Fruit fly (Drosophila melanogaster) whole organism, wandering third instar larva: ENCODE results near the gene CG42766.
A peak's percentile ranks its signal among the peaks of the same experiment; 100 is the strongest.

ENCODE experiments used
- Abd-B ChIP-seq: fragments of >200 bp; optimal IDR thresholded peaks from 2 replicates; lab custom pipeline; 2017; ENCODE audit warnings: missing biosample characterization, missing genetic modification characterization
- CG9705 ChIP-seq: fragments of 200-800 bp; sonication (Bioruptor generic); optimal IDR thresholded peaks from 2 replicates; lab custom pipeline; 2018; ENCODE audit warnings: missing biosample characterization, mild to moderate bottlenecking, missing genetic modification characterization
- Dif ChIP-seq: fragments of 200-275, 200-300 bp; sonication (Bioruptor generic); optimal IDR thresholded peaks from 2 replicates; lab custom pipeline; 2018; ENCODE audit warnings: missing biosample characterization, missing genetic modification characterization; ENCODE audit not compliant: partially characterized antibody
- HLH106 ChIP-seq: fragments of 200-800 bp; optimal IDR thresholded peaks from 3 replicates; lab custom pipeline; 2019; ENCODE audit warnings: missing biosample characterization, mild to moderate bottlenecking, missing genetic modification characterization, moderate library complexity
- Hnf4 ChIP-seq: fragments of 200-800 bp; sonication (Bioruptor generic); optimal IDR thresholded peaks from 2 replicates; lab custom pipeline; 2016; ENCODE audit warnings: missing biosample characterization, mild to moderate bottlenecking, missing genetic modification characterization
- Hr78 ChIP-seq: fragments of >200 bp; optimal IDR thresholded peaks from 2 replicates; lab custom pipeline; 2017; ENCODE audit warnings: missing biosample characterization, missing genetic modification characterization
- Hr83 ChIP-seq: fragments of 200-300 bp; sonication (Bioruptor generic); optimal IDR thresholded peaks from 2 replicates; lab custom pipeline; 2016; ENCODE audit warnings: missing biosample characterization, mild to moderate bottlenecking, missing genetic modification characterization, moderate library complexity; ENCODE audit not compliant: poor library complexity, severe bottlenecking
- Jra ChIP-seq: sonication (Bioruptor generic); optimal IDR thresholded peaks from 2 replicates; lab custom pipeline; 2016; ENCODE audit warnings: missing biosample characterization, missing genetic modification characterization
- Mio ChIP-seq: sonication (Bioruptor generic); optimal IDR thresholded peaks from 2 replicates; lab custom pipeline; 2016; ENCODE audit warnings: missing biosample characterization, missing genetic modification characterization
- Myc ChIP-seq: fragments of >200 bp; optimal IDR thresholded peaks from 2 replicates; lab custom pipeline; 2017
- N ChIP-seq: fragments of >200 bp; optimal IDR thresholded peaks from 2 replicates; lab custom pipeline; 2018; ENCODE audit warnings: missing biosample characterization, missing external identifiers, missing genetic modification characterization
- OdsH ChIP-seq: fragments of 200-800 bp; sonication (Bioruptor generic); optimal IDR thresholded peaks from 2 replicates; lab custom pipeline; 2016; ENCODE audit warnings: missing biosample characterization, mild to moderate bottlenecking, missing genetic modification characterization
- Rel ChIP-seq, 2 experiments: fragments of 200-800 bp; sonication (Bioruptor generic) in 1 of 2; optimal IDR thresholded peaks; 2 replicates in 1 of 2; 3 replicates in 1 of 2; lab custom pipeline; 2016 to 2019; ENCODE audit warnings: mild to moderate bottlenecking in 2 of 2, missing biosample characterization in 2 of 2, missing genetic modification characterization in 2 of 2, moderate library complexity in 1 of 2
- Sp1 ChIP-seq: fragments of 200-800 bp; sonication (Bioruptor generic); optimal IDR thresholded peaks from 3 replicates; lab custom pipeline; 2019; ENCODE audit warnings: missing biosample characterization, mild to moderate bottlenecking, missing genetic modification characterization, moderate library complexity
- Vsx2 ChIP-seq: fragments of 200-300, 225-300 bp; sonication (Bioruptor generic); optimal IDR thresholded peaks from 2 replicates; lab custom pipeline; 2018; ENCODE audit warnings: missing biosample characterization, missing genetic modification characterization; ENCODE audit not compliant: partially characterized antibody
- brk ChIP-seq: fragments of 200-800 bp; sonication (Bioruptor generic); optimal IDR thresholded peaks from 2 replicates; lab custom pipeline; 2016; ENCODE audit warnings: missing biosample characterization, mild to moderate bottlenecking, missing genetic modification characterization
- dl ChIP-seq, 2 experiments: fragments of 175-275, 200-275 bp in 1 of 2; fragments of 200-275 bp in 1 of 2; sonication (Bioruptor generic); optimal IDR thresholded peaks; lab custom pipeline; 2018; ENCODE audit warnings: mild to moderate bottlenecking in 2 of 2, missing biosample characterization in 2 of 2, missing genetic modification characterization in 2 of 2, moderate library complexity in 2 of 2; ENCODE audit not compliant: partially characterized antibody in 2 of 2, insufficient read depth in 1 of 2
- dsf ChIP-seq: sonication (Bioruptor generic); optimal IDR thresholded peaks from 2 replicates; lab custom pipeline; 2016; ENCODE audit warnings: missing biosample characterization, missing genetic modification characterization, borderline replicate concordance
- foxo ChIP-seq, 2 experiments: fragments of 200-800 bp; sonication (Bioruptor generic); optimal IDR thresholded peaks; 2 replicates in 1 of 2; 3 replicates in 1 of 2; lab custom pipeline; 2016 to 2017; ENCODE audit warnings: missing biosample characterization in 2 of 2, missing genetic modification characterization in 2 of 2
- fru ChIP-seq: fragments of 200-800 bp; sonication (Bioruptor generic); optimal IDR thresholded peaks from 3 replicates; lab custom pipeline; 2016; ENCODE audit warnings: missing biosample characterization, mild to moderate bottlenecking, missing genetic modification characterization
- jim ChIP-seq: fragments of 175-275, 200-325 bp; sonication (Bioruptor generic); optimal IDR thresholded peaks from 2 replicates; lab custom pipeline; 2016; ENCODE audit warnings: missing biosample characterization, mild to moderate bottlenecking, missing genetic modification characterization
- lola ChIP-seq: fragments of >200 bp; optimal IDR thresholded peaks from 2 replicates; lab custom pipeline; 2017; ENCODE audit warnings: missing biosample characterization, missing genetic modification characterization
- pan ChIP-seq: fragments of >200 bp; optimal IDR thresholded peaks from 2 replicates; lab custom pipeline; 2017
- psq ChIP-seq: fragments of 200-800 bp; sonication (Bioruptor generic); optimal IDR thresholded peaks from 3 replicates; lab custom pipeline; 2017; ENCODE audit warnings: missing biosample characterization, mild to moderate bottlenecking, missing genetic modification characterization, moderate library complexity
- rgr ChIP-seq: fragments of 200-800 bp; sonication (Bioruptor generic); optimal IDR thresholded peaks from 3 replicates; lab custom pipeline; 2016; ENCODE audit warnings: missing biosample characterization, mild to moderate bottlenecking, missing genetic modification characterization
- sv ChIP-seq: fragments of 200-800 bp; sonication (Bioruptor generic); optimal IDR thresholded peaks from 3 replicates; lab custom pipeline; 2016; ENCODE audit warnings: missing biosample characterization, missing genetic modification characterization
- tai ChIP-seq: sonication (Bioruptor generic); optimal IDR thresholded peaks from 2 replicates; lab custom pipeline; 2016; ENCODE audit warnings: missing biosample characterization, missing genetic modification characterization
- usp ChIP-seq: fragments of >200 bp; optimal IDR thresholded peaks from 2 replicates; lab custom pipeline; 2017; ENCODE audit warnings: missing biosample characterization, missing genetic modification characterization
- woc ChIP-seq: sonication (Bioruptor generic); optimal IDR thresholded peaks from 2 replicates; lab custom pipeline; 2016; ENCODE audit warnings: missing biosample characterization, mild to moderate bottlenecking, missing genetic modification characterization

The CG42766 gene

dm6 chrX:15986654-15987053 lies 10.0 kb downstream of the CG42766 start, which contains the start of gene ND-20 (continued):
- TF ChIP-seq fru (GFP tag; lab: Kevin White, UChicago) (no peak), jim (GFP tag; lab: Kevin White, UChicago) (no peak)

DNA sequence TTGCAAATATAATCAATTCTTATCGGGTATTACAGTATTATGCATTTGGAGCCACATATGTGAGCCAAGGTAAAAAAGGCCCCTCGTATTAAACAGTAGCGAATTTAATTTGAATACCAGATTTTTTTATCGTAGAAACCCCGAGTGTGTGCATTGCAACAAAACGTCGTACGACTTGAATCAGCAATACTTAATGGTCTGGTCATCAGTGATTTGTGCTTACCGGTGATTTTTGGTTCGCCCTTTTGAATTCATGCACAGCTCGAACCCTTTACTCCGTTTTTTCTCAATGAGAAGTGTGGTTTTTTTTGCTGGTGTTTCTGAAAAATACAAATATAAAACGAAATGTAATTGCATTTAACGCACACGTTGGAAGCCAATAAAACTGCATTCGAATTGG lies 13.0 kb downstream of the CG42766 start:
- no peak for TF ChIP-seq Myc
- no peak for TF ChIP-seq Hr83 (GFP tag; lab: Kevin White, UChicago)
- TF ChIP-seq Abd-B (GFP tag; lab: Kevin White, UChicago) = no peak
- TF ChIP-seq jim (GFP tag; lab: Kevin White, UChicago) = no peak
- TF ChIP-seq Mio (GFP tag; lab: Kevin White, UChicago) = no peak
- TF ChIP-seq lola (GFP tag; lab: Kevin White, UChicago) = no peak
- TF ChIP-seq Rel (GFP tag; optimal IDR thresholded peaks at IDR 0.05; lab: Kevin White, UChicago) = no peak
- no peak for TF ChIP-seq Rel (tag; optimal IDR thresholded peaks at IDR 0.05; lab: Kevin White, UChicago)
- no peak for TF ChIP-seq OdsH
- no peak for TF ChIP-seq Sp1 (GFP tag; lab: Kevin White, UChicago)
- no peak for TF ChIP-seq Dif (GFP tag; lab: Kevin White, UChicago)
- TF ChIP-seq sv (GFP tag; lab: Kevin White, UChicago) = no peak
- no peak for TF ChIP-seq Hnf4
- no peak for TF ChIP-seq Vsx2 (GFP tag; lab: Kevin White, UChicago)
- no peak for TF ChIP-seq foxo (GFP tag; optimal IDR thresholded peaks at IDR 0.05; lab: Kevin White, UChicago)
- no peak for TF ChIP-seq HLH106 (tag; lab: Kevin White, UChicago)
- no peak for TF ChIP-seq usp
- no peak for TF ChIP-seq N

DNA sequence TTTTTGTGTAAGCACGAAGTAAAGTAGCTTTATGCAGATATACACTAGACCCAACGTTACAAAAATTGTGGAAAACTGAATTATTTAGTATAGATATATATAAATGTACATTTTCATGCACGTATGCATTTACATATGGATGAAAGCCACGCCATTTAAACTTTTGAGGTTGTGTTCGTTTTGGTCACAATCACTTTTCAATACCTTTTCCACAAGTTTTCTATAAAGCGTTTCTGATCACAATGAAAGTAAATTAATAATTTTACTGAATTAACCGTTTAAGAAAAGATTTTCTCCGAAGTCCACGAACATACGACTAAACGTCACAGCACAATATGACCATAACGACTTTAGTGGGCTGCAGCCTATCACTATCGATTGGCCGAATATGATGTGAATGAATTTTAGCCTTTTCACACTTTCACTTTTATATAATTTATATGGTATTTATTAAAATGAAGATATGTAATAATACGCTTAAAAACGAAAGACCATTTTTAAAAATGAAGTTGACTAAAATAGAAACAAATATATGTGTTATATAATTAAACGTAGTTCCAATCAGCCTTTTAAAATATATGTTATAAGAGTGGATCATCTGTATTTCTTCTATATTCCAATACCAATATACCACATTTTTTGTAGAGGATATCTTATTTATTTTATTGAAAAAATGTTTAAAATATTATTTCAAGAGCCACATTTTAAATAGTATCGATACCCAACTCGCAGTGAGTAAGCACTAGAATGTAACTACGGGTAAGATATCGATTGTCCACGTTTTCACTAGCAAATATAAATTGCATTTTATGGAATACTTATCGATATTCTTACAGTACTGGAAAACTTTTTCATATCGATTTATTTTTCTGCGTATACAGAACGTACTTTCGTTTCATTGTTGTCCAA lies 15.2 kb downstream of the CG42766 start, which contains the start of the genes CG46312, eIF5 and exd:
CG46312 (minus strand) TSS at position 357 of the 909 bp plus-strand sequence.
eIF5 (minus strand) TSS at position 357 of the 909 bp plus-strand sequence.
exd (plus strand) TSS at position 851 of the 909 bp plus-strand sequence.
- TF ChIP-seq HLH106 (tag; lab: Kevin White, UChicago) (peak; percentile 2), tai (GFP tag; lab: Kevin White, UChicago) (no peak), Rel (GFP tag; optimal IDR thresholded peaks at IDR 0.05; lab: Kevin White, UChicago) (no peak), Rel (tag; optimal IDR thresholded peaks at IDR 0.05; lab: Kevin White, UChicago) (peak; percentile 18), sv (GFP tag; lab: Kevin White, UChicago) (no peak)

DNA sequence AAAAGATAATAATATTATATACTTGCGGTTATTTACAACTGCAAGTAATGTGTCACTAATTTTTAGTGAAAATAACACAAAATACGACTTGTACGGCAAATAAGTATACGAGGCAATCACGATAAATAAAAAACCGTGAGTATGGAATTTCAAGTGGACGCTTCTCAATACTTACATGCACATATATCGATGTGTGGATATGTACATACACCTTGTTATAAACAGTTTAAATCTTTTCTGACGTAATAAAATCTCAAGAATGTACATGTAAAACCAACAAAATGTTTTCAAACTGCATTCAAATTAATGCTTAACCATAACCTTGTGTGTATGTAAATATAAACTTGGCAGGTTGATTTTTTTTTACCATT lies 15.8 kb downstream of the CG42766 start:
- TF ChIP-seq Dif (GFP tag; lab: Kevin White, UChicago) (no peak), sv (GFP tag; lab: Kevin White, UChicago) (no peak), Jra (no peak), CG9705 (GFP tag; lab: Kevin White, UChicago) (no peak), pan (lab: Kevin White, UChicago) (no peak), N (no peak), Myc (no peak), brk (GFP tag; lab: Kevin White, UChicago) (no peak), dl (GFP tag; optimal IDR thresholded peaks at IDR 0.05; lab: Kevin White, UChicago; ENCODE audit: insufficient read depth in 1 of 2, partially characterized antibody in 2 of 2) (no peak), Hnf4 (no peak), dsf (GFP tag; lab: Kevin White, UChicago) (no peak), Abd-B (GFP tag; lab: Kevin White, UChicago) (no peak), psq (no peak), rgr (GFP tag; lab: Kevin White, UChicago) (no peak), woc (GFP tag; lab: Kevin White, UChicago) (no peak), jim (GFP tag; lab: Kevin White, UChicago) (no peak), usp (no peak)

DNA sequence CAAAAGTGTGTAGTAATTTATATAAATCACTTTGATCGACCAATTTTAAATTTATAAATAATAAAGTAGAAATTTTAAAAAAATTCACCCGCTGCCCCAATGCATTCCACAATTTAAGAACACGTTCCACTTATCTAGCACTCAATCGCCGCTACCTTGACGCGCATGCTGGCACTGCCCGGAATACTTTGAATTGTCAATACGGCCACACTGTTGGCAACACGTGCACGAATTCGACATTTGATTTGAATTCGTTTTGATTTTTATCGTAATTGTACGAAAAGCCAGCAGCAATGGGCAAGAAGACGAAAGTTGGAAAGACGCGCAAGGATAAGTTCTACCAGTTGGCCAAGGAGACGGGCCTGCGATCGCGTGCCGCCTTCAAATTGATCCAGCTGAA lies 20.2 kb downstream of the CG42766 start, which contains the start of gene CG8939:
CG8939 (plus strand) TSS at position 186 of the 400 bp plus-strand sequence.
- TF ChIP-seq Hr78 (no peak), Myc (peak; percentile 54)
- TF ChIP-seq, all 38 proteins: peak for 1
